Fruit fly (Drosophila melanogaster) whole organism, pupa: ENCODE results near the gene Ugt303B1.

ENCODE experiments used
- CG15710 ChIP-seq: fragments of 200-800 bp; sonication (Bioruptor generic); optimal IDR thresholded peaks from 2 replicates; lab custom pipeline; 2018; ENCODE audit warnings: missing biosample characterization, mild to moderate bottlenecking, missing genetic modification characterization, moderate library complexity
- CG8159 ChIP-seq: fragments of 200-800 bp; sonication (Bioruptor generic); optimal IDR thresholded peaks from 3 replicates; lab custom pipeline; 2018; ENCODE audit warnings: missing biosample characterization, mild to moderate bottlenecking, missing genetic modification characterization, moderate library complexity

DNA sequence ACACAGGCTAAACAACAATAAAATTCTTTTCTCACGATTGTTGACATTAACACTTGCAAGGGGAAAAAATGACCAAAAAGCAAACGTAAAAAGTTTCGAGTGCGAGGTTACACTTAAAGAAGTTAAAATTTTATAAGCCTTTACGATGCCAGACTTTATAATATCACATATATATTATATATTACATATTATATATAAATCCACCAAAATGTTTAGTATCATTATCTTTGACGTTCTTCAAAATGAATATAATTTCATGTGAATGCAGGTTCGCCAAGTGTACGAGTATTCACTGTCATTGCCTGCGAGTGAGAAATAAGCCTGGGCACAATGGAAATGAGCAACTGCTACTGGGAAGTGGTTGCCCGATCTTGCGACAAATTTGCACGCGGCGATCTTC is 28.2 kb downstream of the Ugt303B1 start:
- TF ChIP-seq CG15710 (tag; lab: Kevin White, UChicago) (peak; percentile 82), CG8159 (tag; lab: Kevin White, UChicago) (peak; percentile 85)
